Fruit fly (Drosophila melanogaster): Measurements from ENCODE around the gene SP1029.

The SP1029 gene

DNA sequence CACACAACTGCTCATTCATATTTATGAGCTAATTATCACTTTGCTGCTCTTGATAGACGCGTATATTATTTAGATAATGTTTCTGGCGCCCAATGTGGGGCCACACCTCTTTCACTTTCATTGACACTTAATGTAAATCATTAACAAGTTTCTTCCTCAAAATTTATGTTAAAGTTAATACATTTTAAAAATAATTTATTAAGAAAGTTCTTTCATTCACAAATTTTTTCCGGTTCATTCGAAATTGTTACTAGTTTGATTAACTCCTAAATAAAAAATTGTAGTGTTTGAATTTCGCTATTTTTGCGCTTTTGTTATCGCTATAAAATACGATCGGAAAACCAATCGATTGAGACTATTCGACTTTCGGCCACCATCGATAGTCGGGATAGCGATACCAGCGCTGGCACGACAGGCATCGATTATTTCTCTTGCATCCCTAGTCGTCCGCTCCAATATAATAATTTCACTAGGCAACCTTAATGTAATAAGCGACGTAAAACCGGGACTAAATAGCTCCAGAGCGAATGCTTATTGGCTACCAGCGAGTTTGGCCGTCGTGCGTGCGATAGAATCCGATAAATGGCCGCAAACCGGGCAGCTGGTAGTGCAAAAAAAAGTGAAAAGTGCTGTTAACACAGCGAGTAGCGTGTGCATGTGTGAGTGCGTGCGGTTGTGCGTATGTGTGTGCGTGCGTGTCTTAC is 21.4 kb downstream of the SP1029 start, which contains the start of gene Usp1 (continued):
- TF ChIP-seq unpg (GFP tag; optimal IDR thresholded peaks at IDR 0.05) (no peak), slbo (GFP tag; IDR thresholded peaks at IDR 0.05) (no peak), NC2α (GFP tag; optimal IDR thresholded peaks at IDR 0.05) (no peak), CG31365 (tag; optimal IDR thresholded peaks at IDR 0.05) (no peak), CG9437 (GFP tag; optimal IDR thresholded peaks at IDR 0.05) (peak; percentile 73), sob (GFP tag; IDR thresholded peaks at IDR 0.05) (no peak), CG9215 (GFP tag; IDR thresholded peaks at IDR 0.05) (no peak), pb (GFP tag; optimal IDR thresholded peaks at IDR 0.05) (no peak), CG15601 (tag; optimal IDR thresholded peaks at IDR 0.05) (no peak), prd (optimal IDR thresholded peaks at IDR 0.05) (no peak), prd (GFP tag; IDR thresholded peaks at IDR 0.05) (no peak), Dll (GFP tag; IDR thresholded peaks at IDR 0.05; ENCODE audit: partially characterized antibody) (peak; percentile 91), Tbp (GFP tag; optimal IDR thresholded peaks at IDR 0.05) (no peak), CG6272 (GFP tag; IDR thresholded peaks at IDR 0.05) (peak; percentile 13; the same call in 1 of the 2 replicates), zen2 (GFP tag; IDR thresholded peaks at IDR 0.05; ENCODE audit: partially characterized antibody) (peak; percentile 94), Dfd (GFP tag; optimal IDR thresholded peaks at IDR 0.05) (no peak), ssp (GFP tag; IDR thresholded peaks at IDR 0.05) (no peak), H2.0 (GFP tag; IDR thresholded peaks at IDR 0.05) (no peak), CG12219 (GFP tag; optimal IDR thresholded peaks at IDR 0.05) (no peak), CG18011 (GFP tag; optimal IDR thresholded peaks at IDR 0.05) (no peak), Sox100B (GFP tag; optimal IDR thresholded peaks at IDR 0.05) (no peak), HLHmδ (GFP tag; optimal IDR thresholded peaks at IDR 0.05) (no peak), usp (GFP tag; optimal IDR thresholded peaks at IDR 0.05) (no peak), cad (GFP tag; optimal IDR thresholded peaks at IDR 0.05) (no peak), exex (tag; optimal IDR thresholded peaks at IDR 0.05) (no peak), Bdp1 (GFP tag; optimal IDR thresholded peaks at IDR 0.05) (no peak), toy (GFP tag; IDR thresholded peaks at IDR 0.05) (no peak), trh (GFP tag; optimal IDR thresholded peaks at IDR 0.05) (no peak), CG13123 (GFP tag; optimal IDR thresholded peaks at IDR 0.05) (no peak), CG10431 (GFP tag; optimal IDR thresholded peaks at IDR 0.05) (no peak), CG3995 (GFP tag; optimal IDR thresholded peaks at IDR 0.05) (no peak), Hr3 (GFP tag; optimal IDR thresholded peaks at IDR 0.05) (no peak), Hsf (GFP tag; optimal IDR thresholded peaks at IDR 0.05) (no peak), CG7786 (GFP tag; optimal IDR thresholded peaks at IDR 0.05) (no peak), zfh2 (GFP tag; optimal IDR thresholded peaks at IDR 0.05) (no peak), CG13775 (GFP tag; optimal IDR thresholded peaks at IDR 0.05) (no peak), CG13296 (GFP tag; optimal IDR thresholded peaks at IDR 0.05) (no peak), CG9609 (GFP tag; optimal IDR thresholded peaks at IDR 0.05) (peak; percentile 16), CG6813 (GFP tag; optimal IDR thresholded peaks at IDR 0.05) (no peak), unc-4 (GFP tag; IDR thresholded peaks at IDR 0.05; ENCODE audit: partially characterized antibody) (peak; percentile 91), fru (optimal IDR thresholded peaks at IDR 0.05) (no peak), CG8944 (GFP tag; optimal IDR thresholded peaks at IDR 0.05) (no peak), CG1792 (GFP tag; optimal IDR thresholded peaks at IDR 0.05) (no peak), mirr (GFP tag; optimal IDR thresholded peaks at IDR 0.05) (peak; percentile 18), PHDP (tag; optimal IDR thresholded peaks at IDR 0.05) (no peak), CG8388 (GFP tag; optimal IDR thresholded peaks at IDR 0.05) (no peak), Awh (GFP tag; IDR thresholded peaks at IDR 0.05) (no peak), disco-r (GFP tag; optimal IDR thresholded peaks at IDR 0.05) (no peak), CG6791 (GFP tag; IDR thresholded peaks at IDR 0.05; ENCODE audit: partially characterized antibody) (peak; percentile 99), hb (GFP tag; IDR thresholded peaks at IDR 0.05; ENCODE audit: partially characterized antibody) (peak; percentile 98), bbx (GFP tag; IDR thresholded peaks at IDR 0.05; ENCODE audit: partially characterized antibody) (peak; percentile 97)
